Fruit fly (Drosophila melanogaster): ENCODE data around the gene ph-p.
A peak's percentile ranks its signal among the peaks of the same experiment; 100 is the strongest.

Gene ph-p

DNA sequence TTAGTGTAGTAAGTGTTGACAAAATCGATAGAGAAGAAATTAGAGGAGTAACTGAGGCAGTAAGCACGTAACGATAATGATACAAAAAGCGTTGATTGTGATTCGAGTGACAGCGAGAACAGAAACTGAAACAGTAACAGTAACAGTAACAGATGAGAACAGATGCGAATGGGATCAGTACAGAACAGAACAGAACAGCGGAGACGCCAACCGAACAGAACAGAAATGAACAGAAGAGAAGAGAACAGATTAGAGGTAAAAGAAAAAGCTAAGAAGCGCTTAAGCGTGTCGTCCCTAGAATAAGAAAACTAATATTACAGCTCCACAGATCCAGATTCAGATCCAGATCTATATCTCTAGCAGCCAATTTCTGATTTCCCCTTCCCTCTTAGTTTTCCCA lies 25.5 kb downstream of the ph-p start:
- TF ChIP-seq CTCF (optimal IDR thresholded peaks at IDR 0.05), result peak; percentile 32 to 45
- no peak for TF ChIP-seq CG8478 (optimal IDR thresholded peaks at IDR 0.05)

dm6 chrX:2108639-2109038 lies 29.5 kb downstream of the ph-p start:
- TF ChIP-seq CTCF (optimal IDR thresholded peaks at IDR 0.05) (no peak), CG8478 (optimal IDR thresholded peaks at IDR 0.05) (no peak)

DNA sequence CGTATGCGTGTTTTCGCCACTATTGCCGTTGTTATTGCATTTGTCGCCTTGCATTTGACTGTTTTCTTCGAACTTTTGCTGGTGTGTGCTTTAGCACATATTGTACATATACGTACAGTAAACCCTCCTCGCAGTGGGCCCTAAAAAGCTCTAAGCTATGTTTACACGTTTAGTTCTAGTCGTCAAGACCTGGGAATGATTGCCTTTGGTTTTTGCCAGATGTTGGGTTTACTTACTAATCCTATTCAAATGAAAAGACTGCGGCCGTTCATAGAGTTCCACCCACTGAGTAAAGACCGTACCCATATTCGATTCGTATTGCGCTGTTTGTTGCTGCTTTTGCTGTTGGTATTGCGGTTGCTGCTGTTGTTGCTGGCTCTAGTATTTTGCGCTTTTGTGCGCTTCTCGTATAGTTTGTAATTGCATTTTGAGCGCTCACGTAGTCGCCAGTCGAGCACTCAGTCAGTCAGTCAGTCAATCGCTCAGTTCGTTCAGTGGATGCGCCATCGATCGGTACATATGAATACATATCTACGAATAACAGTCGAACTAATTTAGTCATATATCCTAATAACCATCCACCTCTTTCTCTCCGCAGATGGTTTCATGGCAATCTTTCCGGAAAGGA lies 30.3 kb downstream of the ph-p start:
- TF ChIP-seq CTCF (optimal IDR thresholded peaks at IDR 0.05) (no peak), CG8478 (optimal IDR thresholded peaks at IDR 0.05) (no peak)

DNA sequence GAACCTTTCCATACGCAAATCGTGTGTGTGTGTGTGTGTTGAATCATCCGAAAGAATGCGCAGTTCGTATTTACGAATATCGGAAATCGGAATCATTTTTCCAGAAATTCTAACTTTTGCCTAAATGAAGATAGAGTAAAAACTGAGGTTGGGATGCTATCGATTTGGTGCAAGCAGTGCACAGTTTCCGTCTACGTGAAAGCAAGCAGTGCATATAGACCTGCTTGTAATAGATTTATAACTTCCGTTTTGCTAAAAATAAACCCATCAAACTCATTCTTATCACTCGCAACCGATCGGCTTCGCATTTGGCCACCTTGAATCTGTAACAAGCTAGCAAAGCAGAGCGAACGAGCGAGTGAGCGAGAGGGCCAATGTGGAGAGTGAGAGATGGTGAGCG lies 31.8 kb downstream of the ph-p start:
- TF ChIP-seq CG8478 (optimal IDR thresholded peaks at IDR 0.05) (no peak), CTCF (optimal IDR thresholded peaks at IDR 0.05) (no peak)

DNA sequence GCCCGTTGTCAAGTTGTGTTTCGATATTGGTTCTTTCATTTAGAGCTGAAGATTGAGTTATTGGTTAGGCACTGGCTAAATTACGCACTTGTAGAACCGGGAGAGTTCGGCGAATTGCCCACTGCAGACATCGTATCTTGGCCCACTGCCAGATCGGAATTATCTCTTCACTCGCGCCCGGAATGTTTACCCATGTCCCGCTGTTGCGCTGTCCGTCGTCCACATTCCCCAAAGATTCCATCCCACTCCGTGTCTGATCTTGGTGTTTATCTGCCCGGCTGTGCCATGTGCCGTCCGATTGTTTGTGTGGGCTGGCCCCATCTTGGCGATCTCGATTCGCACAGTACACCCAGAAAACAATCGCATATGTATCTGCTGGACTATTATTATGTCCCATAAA lies 33.8 kb downstream of the ph-p start:
- TF ChIP-seq CG8478 (optimal IDR thresholded peaks at IDR 0.05), result no peak
- no peak for TF ChIP-seq CTCF (optimal IDR thresholded peaks at IDR 0.05)

DNA sequence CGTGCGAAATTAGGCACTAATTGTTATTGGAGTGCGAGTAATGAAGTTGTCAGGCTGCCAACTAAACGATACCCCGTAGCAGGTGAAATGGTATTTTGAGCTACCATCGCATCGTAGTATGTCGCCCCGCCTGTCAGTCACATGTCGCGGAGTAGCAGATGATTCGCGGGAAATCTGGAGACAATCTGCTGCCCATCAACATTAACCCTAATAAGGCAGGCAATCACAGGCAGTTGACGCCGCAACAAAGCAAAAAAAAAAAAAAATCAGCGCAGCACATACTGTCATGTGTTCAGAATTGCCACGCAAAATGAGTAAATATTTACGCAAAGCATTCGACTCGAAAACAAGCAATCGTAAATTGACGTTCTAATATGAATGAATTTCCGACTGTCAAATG lies 34.3 kb downstream of the ph-p start:
- no peak for TF ChIP-seq CG8478 (optimal IDR thresholded peaks at IDR 0.05)
- no peak for TF ChIP-seq CTCF (optimal IDR thresholded peaks at IDR 0.05)

DNA sequence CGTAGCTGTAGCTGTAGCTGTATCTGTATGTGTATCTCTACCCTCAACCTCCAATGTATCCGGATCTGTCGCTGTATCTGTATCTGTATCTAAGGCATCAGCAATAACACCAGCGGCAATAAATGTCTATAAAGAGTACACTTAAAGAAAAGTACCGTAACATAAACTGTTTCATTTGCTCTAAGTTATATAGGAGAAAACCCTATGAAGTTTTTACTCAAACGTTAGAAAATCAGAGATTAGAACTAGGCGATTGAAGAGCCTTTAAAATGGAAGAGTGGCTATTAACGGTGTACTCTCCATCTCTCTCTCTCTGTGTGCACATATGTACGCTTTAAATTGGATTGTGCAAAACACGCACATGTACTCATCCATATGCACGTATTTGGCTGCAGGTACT lies 39.9 kb downstream of the ph-p start:
- TF ChIP-seq CG8478 (optimal IDR thresholded peaks at IDR 0.05), result no peak
- no peak for TF ChIP-seq CTCF (optimal IDR thresholded peaks at IDR 0.05)

DNA sequence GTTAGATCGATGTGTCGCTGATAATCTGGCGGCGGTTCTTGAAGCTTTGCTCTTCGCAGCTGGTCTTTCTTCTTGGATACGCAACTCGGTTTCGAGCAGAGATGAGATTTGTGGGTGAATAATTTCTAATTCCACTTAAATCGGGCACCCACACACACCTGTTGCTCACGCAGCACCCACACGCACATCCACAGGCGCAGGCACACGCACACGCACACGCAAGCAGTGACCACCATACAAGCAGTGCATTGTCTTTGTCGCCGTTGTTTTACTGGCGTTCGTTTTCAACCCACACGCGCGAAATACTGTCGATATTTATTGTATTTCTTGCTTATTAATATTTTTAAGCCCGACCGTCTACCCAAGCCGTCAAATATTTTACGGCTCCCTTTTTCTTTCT lies 41.8 kb downstream of the ph-p start:
- TF ChIP-seq CTCF (optimal IDR thresholded peaks at IDR 0.05), result no peak
- TF ChIP-seq CG8478 (optimal IDR thresholded peaks at IDR 0.05), result no peak

DNA sequence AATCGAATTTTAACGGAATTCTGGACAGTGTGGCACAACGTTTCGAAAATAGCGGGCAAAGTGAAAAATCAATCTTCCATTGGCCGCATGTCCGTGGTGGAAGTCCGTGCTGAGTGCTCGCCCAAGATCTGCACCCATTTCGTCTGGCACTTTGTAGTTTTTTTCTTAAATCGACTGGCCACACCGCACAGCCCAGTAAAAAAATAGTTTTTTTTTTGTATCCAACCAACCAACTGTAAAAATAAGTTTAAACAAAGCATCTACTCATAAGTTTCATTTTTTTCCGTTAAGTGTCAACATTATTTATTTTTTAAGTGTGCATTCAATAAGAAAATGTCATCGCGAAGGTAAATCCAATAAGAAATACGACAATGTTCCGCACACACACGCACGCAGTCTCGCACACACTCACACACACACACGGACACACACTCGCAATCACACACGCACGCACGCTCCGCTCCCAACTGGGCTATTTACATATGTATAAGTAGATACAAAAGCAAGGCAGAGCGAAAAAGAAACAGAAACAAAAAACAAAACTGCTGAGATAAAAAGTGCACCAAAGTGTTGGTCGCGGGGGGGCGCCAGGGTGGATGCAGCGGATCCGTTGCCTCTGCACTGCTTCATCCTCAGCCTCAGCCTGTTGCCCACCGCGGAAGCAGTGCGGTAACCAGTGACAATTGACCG lies 44.0 kb downstream of the ph-p start, which contains the start of gene csw:
Gene csw, plus strand, starts transcription at position 163 of the 690 bp plus-strand sequence.
- TF ChIP-seq CG8478 (optimal IDR thresholded peaks at IDR 0.05) (no peak), CTCF (optimal IDR thresholded peaks at IDR 0.05) (peak; percentile 58 to 78)

dm6 chrX:2089812-2090211 lies 48.4 kb downstream of the ph-p start:
- TF ChIP-seq CG8478 (optimal IDR thresholded peaks at IDR 0.05), result no peak
- no peak for TF ChIP-seq CTCF (optimal IDR thresholded peaks at IDR 0.05)

- TF ChIP-seq CTCF (optimal IDR thresholded peaks at IDR 0.05) (no peak), CG8478 (optimal IDR thresholded peaks at IDR 0.05) (no peak)
Measured at dm6 chrX:2088798-2089197, 49.4 kb downstream of the ph-p start.

DNA sequence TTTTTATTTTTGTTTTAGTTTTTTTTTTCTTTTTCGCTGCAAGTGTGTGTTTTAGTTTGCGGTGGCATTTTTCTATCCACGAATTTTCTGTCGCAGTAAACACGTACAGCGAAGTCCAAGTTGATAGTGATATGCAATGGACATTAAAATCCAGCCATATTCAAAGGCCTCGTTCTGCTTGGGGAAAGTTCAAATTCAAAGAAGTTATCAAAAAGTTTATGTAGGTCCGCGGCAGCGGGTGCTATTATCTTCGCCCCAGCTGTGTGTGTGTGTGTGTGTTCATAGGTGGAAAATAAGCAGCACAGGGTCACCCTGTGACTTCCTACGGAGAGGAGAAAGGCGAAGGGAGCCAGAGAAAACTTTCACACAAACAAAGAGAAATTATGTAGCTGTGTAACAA lies 50.7 kb downstream of the ph-p start:
- no peak for TF ChIP-seq CG8478 (optimal IDR thresholded peaks at IDR 0.05)
- no peak for TF ChIP-seq CTCF (optimal IDR thresholded peaks at IDR 0.05)

dm6 chrX:2083678-2084162 lies 54.5 kb downstream of the ph-p start:
- TF ChIP-seq CG8478 (optimal IDR thresholded peaks at IDR 0.05) (no peak), CTCF (optimal IDR thresholded peaks at IDR 0.05) (no peak)

- no peak for TF ChIP-seq CG8478 (optimal IDR thresholded peaks at IDR 0.05)
- TF ChIP-seq CTCF (optimal IDR thresholded peaks at IDR 0.05), result no peak
Measured at dm6 chrX:2083109-2083508, 55.1 kb downstream of the ph-p start.

- TF ChIP-seq CG8478 (optimal IDR thresholded peaks at IDR 0.05) (no peak), CTCF (optimal IDR thresholded peaks at IDR 0.05) (no peak)
Measured at dm6 chrX:2081848-2082365, 56.3 kb downstream of the ph-p start.

- TF ChIP-seq CTCF (optimal IDR thresholded peaks at IDR 0.05) (peak; percentile 57 to 65), CG8478 (optimal IDR thresholded peaks at IDR 0.05) (no peak)
Measured at dm6 chrX:2080367-2080927, 57.7 kb downstream of the ph-p start, which contains the start of the genes CG16903 and Unc-76. TSS of gene CG16903 (minus strand) at chrX:2080405. TSS of gene Unc-76 (plus strand) at chrX:2080610.
